Worm (Caenorhabditis elegans): ENCODE data around the gene fbxb-37.

Gene fbxb-37

ce11 chrII:2116794-2117193, 23.1 kb upstream of the fbxb-37 start, which contains the start of gene srh-195:
srh-195 (minus strand) TSS chrII:2116894.
- no peak for TF ChIP-seq lsy-27 (tag; optimal IDR thresholded peaks at IDR 0.05; ENCODE audit: borderline replicate concordance, insufficient read depth)
- no peak for TF ChIP-seq ceh-100 (GFP tag; IDR thresholded peaks at IDR 0.05)
- TF ChIP-seq lir-1 (GFP tag; conservative IDR thresholded peaks at IDR 0.05), result no peak
- no peak for TF ChIP-seq egrh-3 (GFP tag; IDR thresholded peaks at IDR 0.05)
- TF ChIP-seq dpff-1 (tag; optimal IDR thresholded peaks at IDR 0.05), result no peak
- TF ChIP-seq egl-44 (GFP tag; IDR thresholded peaks at IDR 0.05), result no peak
- no peak for TF ChIP-seq nfya-2 (GFP tag; IDR thresholded peaks at IDR 0.05)
- no peak for TF ChIP-seq snpc-3.4 (tag; optimal IDR thresholded peaks at IDR 0.05)
- TF ChIP-seq ztf-26 (tag; optimal IDR thresholded peaks at IDR 0.05), result no peak
- TF ChIP-seq hsf-1 (GFP tag; IDR thresholded peaks at IDR 0.05), result no peak
- no peak for TF ChIP-seq ceh-27 (GFP tag; optimal IDR thresholded peaks at IDR 0.05)

ce11 chrII:2114488-2114887, 20.8 kb upstream of the fbxb-37 start:
- no peak for TF ChIP-seq nfya-1 (tag; optimal IDR thresholded peaks at IDR 0.05; ENCODE audit: borderline replicate concordance, insufficient read depth)
- TF ChIP-seq snpc-3.4 (tag; optimal IDR thresholded peaks at IDR 0.05), result no peak
- TF ChIP-seq unc-130 (GFP tag; optimal IDR thresholded peaks at IDR 0.05), result no peak
- no peak for TF ChIP-seq egl-44 (GFP tag; IDR thresholded peaks at IDR 0.05)
- TF ChIP-seq F23B12.7 (tag; optimal IDR thresholded peaks at IDR 0.05; ENCODE audit: insufficient read depth), result no peak
- no peak for TF ChIP-seq madf-10 (tag; optimal IDR thresholded peaks at IDR 0.05)
- no peak for TF ChIP-seq F22D6.2 (tag; optimal IDR thresholded peaks at IDR 0.05)
- no peak for TF ChIP-seq Y56A3A.18 (GFP tag; IDR thresholded peaks at IDR 0.05)
- no peak for TF ChIP-seq him-1 (tag; optimal IDR thresholded peaks at IDR 0.05)
- TF ChIP-seq dpff-1 (tag; optimal IDR thresholded peaks at IDR 0.05), result no peak

ce11 chrII:2112948-2113347, 19.3 kb upstream of the fbxb-37 start, which contains the start of gene R52.6:
R52.6 (minus strand) TSS chrII:2113048.
- TF ChIP-seq B0336.3 (GFP tag; IDR thresholded peaks at IDR 0.05) (no peak), nhr-27 (tag; optimal IDR thresholded peaks at IDR 0.05) (no peak), madf-6 (GFP tag; IDR thresholded peaks at IDR 0.05) (no peak), Y56A3A.18 (GFP tag; IDR thresholded peaks at IDR 0.05) (no peak), B0019.2 (GFP tag; conservative IDR thresholded peaks at IDR 0.05) (no peak), egl-44 (GFP tag; IDR thresholded peaks at IDR 0.05) (no peak), hmg-20 (GFP tag; IDR thresholded peaks at IDR 0.05) (no peak)

ce11 chrII:2109943-2110342, 16.3 kb upstream of the fbxb-37 start, which contains the start of gene R52.5:
R52.5 (minus strand) TSS chrII:2110043.
- TF ChIP-seq egrh-3 (GFP tag; IDR thresholded peaks at IDR 0.05) (no peak), him-1 (tag; optimal IDR thresholded peaks at IDR 0.05) (peak; percentile 52), mxl-1 (tag; optimal IDR thresholded peaks at IDR 0.05) (no peak)

ce11 chrII:2108295-2108694, 14.6 kb upstream of the fbxb-37 start, which contains the start of gene R52.4:
R52.4 (minus strand) TSS chrII:2108395.
- TF ChIP-seq attf-3 (GFP tag; conservative IDR thresholded peaks at IDR 0.05) (no peak), lin-35 (GFP tag; optimal IDR thresholded peaks at IDR 0.05) (no peak), B0336.3 (GFP tag; IDR thresholded peaks at IDR 0.05) (no peak), die-1 (tag; optimal IDR thresholded peaks at IDR 0.05) (no peak), D2030.7 (GFP tag; IDR thresholded peaks at IDR 0.05) (no peak), lin-40 (tag; optimal IDR thresholded peaks at IDR 0.05) (no peak), madf-10 (tag; optimal IDR thresholded peaks at IDR 0.05) (no peak), ZK185.1 (tag; optimal IDR thresholded peaks at IDR 0.05; ENCODE audit: poor library complexity, severe bottlenecking) (no peak), madf-3 (GFP tag; IDR thresholded peaks at IDR 0.05) (no peak), nhr-179 (tag; optimal IDR thresholded peaks at IDR 0.05) (no peak), nhr-120 (GFP tag; IDR thresholded peaks at IDR 0.05) (no peak), mcd-1 (GFP tag; IDR thresholded peaks at IDR 0.05) (no peak), C06A6.2 (GFP tag; conservative IDR thresholded peaks at IDR 0.05) (no peak), dpff-1 (tag; optimal IDR thresholded peaks at IDR 0.05) (no peak), ceh-100 (GFP tag; IDR thresholded peaks at IDR 0.05) (no peak)
